Worm (Caenorhabditis elegans) whole organism, L2 larva: ENCODE results near the gene otpl-2.

Experiments used
- C34F6.9 ChIP-seq: fragments of 150-350 bp; optimal IDR thresholded peaks from 2 replicates; lab custom pipeline; 2014; ENCODE audit warnings: missing biosample characterization, missing genetic modification characterization
- ceh-82 ChIP-seq: fragments of 150-350 bp; optimal IDR thresholded peaks from 2 replicates; lab custom pipeline; 2014; ENCODE audit warnings: missing biosample characterization, missing genetic modification characterization
- dmd-4 ChIP-seq: sonication (generic microtip); optimal IDR thresholded peaks from 2 replicates; lab custom pipeline; 2017; ENCODE audit warnings: missing biosample characterization, missing genetic modification characterization
- elt-1 ChIP-seq: fragments of 150-350 bp; optimal IDR thresholded peaks from 2 replicates; lab custom pipeline; 2014; ENCODE audit warnings: missing biosample characterization, missing genetic modification characterization
- lin-13 ChIP-seq: fragments of 150-350 bp; optimal IDR thresholded peaks from 2 replicates; lab custom pipeline; 2014; ENCODE audit warnings: missing biosample characterization, missing genetic modification reagents, missing genetic modification characterization
- mdl-1 ChIP-seq, 2 experiments: fragments of 150-350 bp in 1 of 2; sonication (generic microtip) in 1 of 2; optimal IDR thresholded peaks; 2 replicates each; lab custom pipeline; 2017; ENCODE audit warnings: missing biosample characterization in 2 of 2, missing genetic modification characterization in 2 of 2
- nhr-23 ChIP-seq: fragments of 150-350 bp; optimal IDR thresholded peaks from 2 replicates; lab custom pipeline; 2014; ENCODE audit warnings: missing biosample characterization, missing genetic modification reagents, missing genetic modification characterization
- unc-39 ChIP-seq: fragments of 150-350 bp; optimal IDR thresholded peaks from 2 replicates; lab custom pipeline; 2014; ENCODE audit warnings: missing biosample characterization, missing genetic modification characterization
- unc-55 ChIP-seq: fragments of 150-350 bp; sonication (generic microtip); optimal IDR thresholded peaks from 3 replicates; lab custom pipeline; 2014; ENCODE audit warnings: missing biosample characterization, missing genetic modification reagents, missing genetic modification characterization
- unc-62 ChIP-seq: fragments of 150-350 bp; optimal IDR thresholded peaks from 2 replicates; lab custom pipeline; 2014; ENCODE audit warnings: missing biosample characterization, missing genetic modification reagents, missing genetic modification characterization
- zag-1 ChIP-seq: fragments of 150-350 bp; optimal IDR thresholded peaks from 2 replicates; lab custom pipeline; 2014; ENCODE audit warnings: missing biosample characterization, missing genetic modification characterization
- ztf-4 ChIP-seq: fragments of 150-350 bp; optimal IDR thresholded peaks from 2 replicates; lab custom pipeline; 2014; ENCODE audit warnings: missing biosample characterization, missing genetic modification characterization

DNA sequence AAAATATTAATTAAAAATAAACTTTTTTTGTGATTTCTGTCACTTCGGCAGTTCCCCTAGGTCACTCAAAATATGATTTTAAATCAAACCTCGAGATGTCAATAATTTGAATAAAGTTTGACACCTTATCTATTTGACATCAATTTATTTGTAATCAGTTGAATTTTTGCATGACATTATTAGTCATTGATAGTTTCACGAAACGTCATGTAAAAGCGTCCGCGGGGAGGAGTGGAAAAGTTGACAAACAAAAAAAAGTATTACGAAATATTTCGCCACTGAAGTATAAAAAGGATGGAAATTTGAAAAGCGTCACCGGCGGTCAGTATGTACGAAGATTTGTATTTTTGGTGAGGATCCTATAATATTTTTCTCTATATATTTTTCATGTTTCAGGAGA is 48.8 kb upstream of the otpl-2 start, which contains the start of gene K09D9.1:
- TF ChIP-seq lin-13 (no peak), zag-1 (tag; lab: Kevin White, UChicago) (no peak), mdl-1 (tag; optimal IDR thresholded peaks at IDR 0.05; lab: Kevin White, UChicago) (no peak), unc-62 (GFP tag; lab: Kevin White, UChicago) (no peak), ztf-4 (tag; lab: Kevin White, UChicago) (no peak), unc-39 (no peak), elt-1 (tag; lab: Kevin White, UChicago) (no peak), dmd-4 (tag; lab: Kevin White, UChicago) (no peak), unc-55 (GFP tag; lab: Kevin White, UChicago) (no peak), C34F6.9 (tag; lab: Kevin White, UChicago) (no peak), nhr-23 (tag; lab: Kevin White, UChicago) (no peak), ceh-82 (no peak)
